Fruit fly (Drosophila melanogaster): ENCODE measurements around the gene CG3823.
A peak's percentile ranks its signal among the peaks of the same experiment; 100 is the strongest.

The CG3823 gene

DNA sequence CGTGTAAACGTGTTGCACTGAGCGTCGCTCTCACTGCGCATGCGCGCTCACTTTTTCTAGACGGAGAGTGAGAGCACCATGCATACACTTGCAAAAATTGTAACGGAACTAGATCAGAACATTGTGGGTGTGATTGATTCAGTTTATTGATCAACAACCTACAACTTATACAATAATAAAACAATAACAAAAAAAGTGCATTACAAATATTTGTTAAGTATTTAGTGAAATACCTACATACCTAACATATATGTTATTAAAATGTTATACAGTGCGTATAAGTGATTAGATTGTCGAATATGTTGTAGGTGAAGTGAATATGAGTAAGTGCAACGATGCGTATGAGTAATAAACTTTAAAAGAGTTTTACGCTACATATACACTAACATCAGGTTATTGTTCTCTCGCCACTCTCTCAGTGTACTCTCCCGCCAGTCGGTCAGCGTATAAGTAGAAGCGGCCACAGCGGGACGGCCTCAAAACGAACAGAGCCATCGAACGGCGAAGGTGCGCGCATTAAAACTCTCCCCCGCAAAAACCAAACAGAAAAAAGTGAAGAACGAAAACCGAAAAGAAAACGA, 26.7 kb downstream of the CG3823 start, which contains the start of gene CG42240:
TSS of gene CG42240 (plus strand) at position 474 of the 581 bp plus-strand sequence.
- TF ChIP-seq CG1233 (GFP tag; optimal IDR thresholded peaks at IDR 0.05) (peak; percentile 88), chn (GFP tag; optimal IDR thresholded peaks at IDR 0.05) (peak; percentile 88), fru (optimal IDR thresholded peaks at IDR 0.05) (no peak), cad (GFP tag; optimal IDR thresholded peaks at IDR 0.05) (no peak), CG4707 (GFP tag; optimal IDR thresholded peaks at IDR 0.05) (peak; percentile 57), NK7.1 (GFP tag; optimal IDR thresholded peaks at IDR 0.05) (peak; percentile 73), lola (GFP tag; optimal IDR thresholded peaks at IDR 0.05) (peak in 1 of 3 experiments; percentile 91), CG10979 (tag; optimal IDR thresholded peaks at IDR 0.05) (peak; percentile 94), CG12219 (GFP tag; optimal IDR thresholded peaks at IDR 0.05) (peak; percentile 90), ash1 (GFP tag; optimal IDR thresholded peaks at IDR 0.05) (no peak), CG6689 (GFP tag; IDR thresholded peaks at IDR 0.05) (peak; percentile 91), hbn (GFP tag; IDR thresholded peaks at IDR 0.05; ENCODE audit: partially characterized antibody) (no peak), ara (GFP tag; IDR thresholded peaks at IDR 0.05) (peak; percentile 54; the same call in 1 of the 2 replicates), inv (GFP tag; IDR thresholded peaks at IDR 0.05; ENCODE audit: partially characterized antibody) (no peak), Camta (GFP tag; optimal IDR thresholded peaks at IDR 0.05) (peak; percentile 86), ftz-f1 (GFP tag; optimal IDR thresholded peaks at IDR 0.05) (peak; percentile 11), Fer2 (tag; optimal IDR thresholded peaks at IDR 0.05) (peak; percentile 77), Bdp1 (GFP tag; optimal IDR thresholded peaks at IDR 0.05) (peak; percentile 39), psq (GFP tag; optimal IDR thresholded peaks at IDR 0.05) (peak; percentile 66), CG7372 (GFP tag; IDR thresholded peaks at IDR 0.05) (peak; percentile 81), CG6175 (GFP tag; IDR thresholded peaks at IDR 0.05) (no peak), sna (GFP tag; IDR thresholded peaks at IDR 0.05; ENCODE audit: partially characterized antibody) (no peak), CG8478 (optimal IDR thresholded peaks at IDR 0.05) (no peak), bbx (GFP tag; IDR thresholded peaks at IDR 0.05; ENCODE audit: partially characterized antibody) (no peak), zen (tag; optimal IDR thresholded peaks at IDR 0.05) (peak; percentile 79), fd3F (GFP tag; optimal IDR thresholded peaks at IDR 0.05) (peak; percentile 78), CG10959 (GFP tag; IDR thresholded peaks at IDR 0.05) (no peak), exex (tag; optimal IDR thresholded peaks at IDR 0.05) (peak; percentile 55), bsh (GFP tag; optimal IDR thresholded peaks at IDR 0.05) (peak; percentile 87 to 91), CG32532 (GFP tag; IDR thresholded peaks at IDR 0.05) (peak; percentile 63; the same call in 1 of the 2 replicates), CG1024 (GFP tag; IDR thresholded peaks at IDR 0.05) (0 out of 2 replicates have a peak, but pooled peaks have one; percentile 9), zfh1 (GFP tag; IDR thresholded peaks at IDR 0.05) (peak; percentile 45; the same call in 2 of the 3 replicates), tna (GFP tag; IDR thresholded peaks at IDR 0.05; ENCODE audit: partially characterized antibody) (no peak), ato (GFP tag; IDR thresholded peaks at IDR 0.05; ENCODE audit: partially characterized antibody) (no peak), ham (GFP tag; IDR thresholded peaks at IDR 0.05) (no peak), Awh (GFP tag; IDR thresholded peaks at IDR 0.05) (peak; percentile 65; the same call in 1 of the 2 replicates), Dref (GFP tag; IDR thresholded peaks at IDR 0.05) (no peak), ERR (GFP tag; optimal IDR thresholded peaks at IDR 0.05) (peak; percentile 48), chinmo (GFP tag; IDR thresholded peaks at IDR 0.05; ENCODE audit: partially characterized antibody) (0 out of 4 replicates have a peak, but pooled peaks have one; percentile 35), CG16815 (GFP tag; optimal IDR thresholded peaks at IDR 0.05) (peak; percentile 70), gem (tag; optimal IDR thresholded peaks at IDR 0.05) (peak; percentile 95), CG14441 (GFP tag; IDR thresholded peaks at IDR 0.05) (peak; percentile 72), CkIIα-i1 (GFP tag; IDR thresholded peaks at IDR 0.05) (no peak), ind (GFP tag; optimal IDR thresholded peaks at IDR 0.05) (peak; percentile 89), hkb (optimal IDR thresholded peaks at IDR 0.05) (no peak), hkb (GFP tag; IDR thresholded peaks at IDR 0.05) (peak; percentile 91), tap (tag; optimal IDR thresholded peaks at IDR 0.05) (peak; percentile 86), Rfx (GFP tag; IDR thresholded peaks at IDR 0.05) (peak; percentile 78), CG17829 (tag; optimal IDR thresholded peaks at IDR 0.05) (peak; percentile 92), slou (GFP tag; optimal IDR thresholded peaks at IDR 0.05) (peak; percentile 61), eyg (GFP tag; optimal IDR thresholded peaks at IDR 0.05) (peak; percentile 52)

Measured in whole organism, embryonic.